Worm (Caenorhabditis elegans) whole organism, L1 larva: ENCODE results near the gene crn-6.

Experiments used
- fos-1 ChIP-seq: fragments of 150-350 bp; optimal IDR thresholded peaks from 2 replicates; lab custom pipeline; 2014; ENCODE audit warnings: missing biosample characterization, missing genetic modification characterization
- lin-35 ChIP-seq, 2 experiments: fragments of 150-350 bp; optimal IDR thresholded peaks; 2 replicates each; lab custom pipeline; 2014; ENCODE audit warnings: missing biosample characterization in 2 of 2, missing genetic modification characterization in 2 of 2, missing genetic modification reagents in 2 of 2
- nhr-12 ChIP-seq: sonication (generic microtip); optimal IDR thresholded peaks from 2 replicates; lab custom pipeline; 2017; ENCODE audit warnings: missing biosample characterization, missing genetic modification characterization
- nhr-77 ChIP-seq: fragments of 150-350 bp; optimal IDR thresholded peaks from 2 replicates; lab custom pipeline; 2014; ENCODE audit warnings: missing biosample characterization, missing genetic modification characterization
- pax-3 ChIP-seq: fragments of 200-800 bp; sonication (Bioruptor generic); optimal IDR thresholded peaks from 2 replicates; lab custom pipeline; 2018; ENCODE audit warnings: mild to moderate bottlenecking, missing genetic modification characterization, moderate library complexity, missing compliant biosample characterization
- snpc-4 ChIP-seq: fragments of 150-350 bp; optimal IDR thresholded peaks from 2 replicates; lab custom pipeline; 2014; ENCODE audit warnings: missing biosample characterization, missing genetic modification characterization
- unc-62 ChIP-seq: fragments of 150-350 bp; optimal IDR thresholded peaks from 2 replicates; lab custom pipeline; 2014; ENCODE audit warnings: missing biosample characterization, missing genetic modification reagents, missing genetic modification characterization

ce11 chrIII:9324724-9325123, 42.3 kb upstream of the crn-6 start, which contains the start of gene C40H1.7:
- TF ChIP-seq lin-35 (GFP tag; optimal IDR thresholded peaks at IDR 0.05; lab: Kevin White, UChicago) (no peak), unc-62 (no peak), nhr-12 (no peak), fos-1 (tag; lab: Kevin White, UChicago) (no peak), snpc-4 (tag; lab: Kevin White, UChicago) (no peak), nhr-77 (tag; lab: Kevin White, UChicago) (no peak), pax-3 (tag; lab: Kevin White, UChicago) (no peak)
